Worm (Caenorhabditis elegans) whole organism, mixed stage, embryonic: ENCODE results near the gene C15B12.3.

Source experiments
- elt-1 ChIP-seq: sonication (generic microtip); optimal IDR thresholded peaks from 2 replicates; lab custom pipeline; 2017; ENCODE audit warnings: missing genetic modification characterization, mild to moderate bottlenecking, missing compliant biosample characterization, antibody characterized with exemption, moderate library complexity, borderline replicate concordance; ENCODE audit not compliant: insufficient read depth
- nhr-76 ChIP-seq: sonication (generic microtip); optimal IDR thresholded peaks from 2 replicates; lab custom pipeline; 2017; ENCODE audit warnings: missing biosample characterization, missing genetic modification characterization
- sptf-1 ChIP-seq: sonication (generic microtip); optimal IDR thresholded peaks from 2 replicates; lab custom pipeline; 2017; ENCODE audit warnings: mild to moderate bottlenecking, missing genetic modification characterization, moderate library complexity, missing compliant biosample characterization

ce11 chrX:6458467-6458866 is 8.9 kb downstream of the C15B12.3 start:
- TF ChIP-seq elt-1 (tag; lab: Kevin White, UChicago) (no peak), nhr-76 (tag; lab: Kevin White, UChicago) (no peak), sptf-1 (tag; lab: Kevin White, UChicago) (no peak)
